Worm (Caenorhabditis elegans): Measurements from ENCODE around the gene F59B10.6.

- TF ChIP-seq nhr-25 (tag; optimal IDR thresholded peaks at IDR 0.05; ENCODE audit: borderline replicate concordance, insufficient read depth): no peak
- no peak for TF ChIP-seq zfp-3 (GFP tag; conservative IDR thresholded peaks at IDR 0.05)
- no peak for TF ChIP-seq ztf-11 (tag; optimal IDR thresholded peaks at IDR 0.05)
- TF ChIP-seq fkh-10 (GFP tag; optimal IDR thresholded peaks at IDR 0.05): no peak
- TF ChIP-seq hif-1 (tag; optimal IDR thresholded peaks at IDR 0.05): no peak
- no peak for TF ChIP-seq mes-2 (tag; optimal IDR thresholded peaks at IDR 0.05; ENCODE audit: poor library complexity, severe bottlenecking)
- no peak for TF ChIP-seq fos-1 (tag; optimal IDR thresholded peaks at IDR 0.05)
- no peak for TF ChIP-seq vab-7 (GFP tag; IDR thresholded peaks at IDR 0.05)
- no peak for TF ChIP-seq lir-3 (tag; optimal IDR thresholded peaks at IDR 0.05)
- TF ChIP-seq egl-43 (GFP tag; IDR thresholded peaks at IDR 0.05): no peak
- TF ChIP-seq nhr-76 (tag; optimal IDR thresholded peaks at IDR 0.05): no peak
- no peak for TF ChIP-seq nhr-11 (tag; optimal IDR thresholded peaks at IDR 0.05)
- TF ChIP-seq dpl-1 (GFP tag; optimal IDR thresholded peaks at IDR 0.05): no peak
Measured at ce11 chrII:10495912-10496311, 28.4 kb downstream of the F59B10.6 start, which contains the start of gene ZK666.12.

Measured in whole organism, L4 larva.